Worm (Caenorhabditis elegans): ENCODE data around the gene fbxa-169.

Gene fbxa-169

DNA sequence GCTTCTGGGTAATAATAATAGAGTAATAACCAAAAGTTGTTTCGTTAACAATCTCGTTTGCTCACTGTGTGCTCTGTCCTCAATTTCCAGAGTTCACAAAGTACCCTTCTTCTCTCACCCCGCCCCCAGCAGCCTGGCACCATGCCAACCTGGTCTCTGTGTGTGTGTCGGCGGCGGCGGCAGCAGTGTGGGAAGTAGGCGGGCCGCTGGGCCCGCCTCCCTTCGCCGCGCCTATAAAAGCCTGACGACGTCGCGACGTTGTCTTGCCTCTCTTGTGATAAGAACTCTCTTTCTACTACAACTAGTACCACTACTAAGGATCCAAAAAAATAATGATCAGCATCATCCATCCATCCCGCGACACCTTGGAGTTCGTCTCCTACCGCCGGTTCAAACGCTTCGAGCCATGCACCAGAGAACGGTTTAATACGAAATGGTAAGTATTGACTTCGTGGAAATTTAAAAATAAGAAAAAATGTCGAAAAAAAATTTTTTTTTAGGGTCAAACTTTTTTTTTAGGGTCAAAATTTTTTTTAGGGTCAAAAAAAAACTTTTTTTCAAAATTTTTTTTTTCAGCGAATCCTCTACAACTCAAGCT lies 20.6 kb downstream of the fbxa-169 start, which contains the start of gene C31C9.7:
Gene C31C9.7, plus strand, starts transcription at position 261 of the 598 bp plus-strand sequence.
- TF ChIP-seq pes-1 (GFP tag; IDR thresholded peaks at IDR 0.05) (no peak), tra-4 (tag; optimal IDR thresholded peaks at IDR 0.05) (no peak), F13C5.2 (tag; optimal IDR thresholded peaks at IDR 0.05) (no peak), hmbx-1 (tag; optimal IDR thresholded peaks at IDR 0.05) (no peak), scrt-1 (GFP tag; IDR thresholded peaks at IDR 0.05) (no peak), ceh-36 (tag; optimal IDR thresholded peaks at IDR 0.05) (no peak), ceh-13 (GFP tag; optimal IDR thresholded peaks at IDR 0.05) (no peak), sea-1 (GFP tag; conservative IDR thresholded peaks at IDR 0.05) (no peak), flt-1 (GFP tag; IDR thresholded peaks at IDR 0.05) (no peak), ets-7 (tag; optimal IDR thresholded peaks at IDR 0.05) (no peak), B0310.2 (tag; optimal IDR thresholded peaks at IDR 0.05) (no peak), ama-1 (optimal IDR thresholded peaks at IDR 0.05) (no peak), tbx-37 (GFP tag; conservative IDR thresholded peaks at IDR 0.05) (no peak), tbx-11 (GFP tag; IDR thresholded peaks at IDR 0.05) (no peak), hmg-4 (GFP tag; optimal IDR thresholded peaks at IDR 0.05) (no peak), hnd-1 (tag; optimal IDR thresholded peaks at IDR 0.05) (no peak)

DNA sequence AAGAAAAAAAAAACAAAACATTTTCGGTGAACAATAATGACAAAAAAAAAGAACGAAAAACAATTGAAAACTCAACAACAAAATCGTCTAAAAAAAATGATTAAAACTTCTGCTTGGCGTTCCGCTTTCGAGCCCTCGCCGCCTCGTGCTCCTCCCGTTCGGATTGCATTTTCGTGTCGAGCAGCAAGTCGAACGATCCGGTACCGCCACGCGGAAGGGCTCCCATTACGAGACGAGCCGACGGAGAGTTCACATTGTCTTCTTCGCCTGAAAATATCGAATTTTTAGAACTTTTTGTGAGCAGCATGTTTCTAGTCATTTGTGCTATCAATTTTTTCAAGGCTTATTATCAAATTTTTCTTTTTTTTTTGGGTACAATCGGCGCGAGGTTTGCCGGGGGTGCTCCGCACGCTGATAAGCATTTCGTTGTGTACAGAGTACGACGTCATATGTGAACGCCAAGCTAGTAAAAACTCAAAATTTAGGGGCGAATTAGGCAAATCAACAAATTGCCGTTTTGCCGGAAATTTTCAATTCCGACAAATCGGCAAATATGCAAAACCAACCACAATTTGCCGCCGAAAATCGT lies 22.5 kb downstream of the fbxa-169 start:
- TF ChIP-seq F13C5.2 (tag; optimal IDR thresholded peaks at IDR 0.05) (no peak), ama-1 (optimal IDR thresholded peaks at IDR 0.05) (no peak), B0310.2 (tag; optimal IDR thresholded peaks at IDR 0.05) (no peak)

DNA sequence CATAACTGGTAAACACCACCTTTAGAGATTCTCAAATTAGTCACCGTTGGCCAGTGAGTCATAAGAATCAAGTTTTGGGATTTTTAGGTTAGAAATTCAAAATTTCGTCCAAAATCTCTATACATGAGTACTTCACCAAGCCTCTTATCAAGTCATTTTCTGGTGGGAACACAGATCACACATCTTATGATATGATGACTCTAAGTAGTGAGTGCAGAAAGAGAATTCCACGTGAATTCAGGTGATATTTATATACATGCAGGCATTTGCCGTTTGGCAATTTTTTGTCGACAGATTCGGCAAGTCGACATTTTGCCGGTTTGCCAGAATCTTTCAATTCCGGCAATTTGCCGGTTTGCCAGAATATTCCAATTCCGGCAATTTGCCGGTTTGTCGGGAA lies 23.7 kb downstream of the fbxa-169 start:
- TF ChIP-seq hnd-1 (tag; optimal IDR thresholded peaks at IDR 0.05) (no peak), ceh-36 (tag; optimal IDR thresholded peaks at IDR 0.05) (no peak), sea-1 (GFP tag; conservative IDR thresholded peaks at IDR 0.05) (no peak), pes-1 (GFP tag; IDR thresholded peaks at IDR 0.05) (no peak), tbx-11 (GFP tag; IDR thresholded peaks at IDR 0.05) (no peak), hmg-4 (GFP tag; optimal IDR thresholded peaks at IDR 0.05) (no peak), scrt-1 (GFP tag; IDR thresholded peaks at IDR 0.05) (no peak), F13C5.2 (tag; optimal IDR thresholded peaks at IDR 0.05) (no peak), hmbx-1 (tag; optimal IDR thresholded peaks at IDR 0.05) (no peak)

DNA sequence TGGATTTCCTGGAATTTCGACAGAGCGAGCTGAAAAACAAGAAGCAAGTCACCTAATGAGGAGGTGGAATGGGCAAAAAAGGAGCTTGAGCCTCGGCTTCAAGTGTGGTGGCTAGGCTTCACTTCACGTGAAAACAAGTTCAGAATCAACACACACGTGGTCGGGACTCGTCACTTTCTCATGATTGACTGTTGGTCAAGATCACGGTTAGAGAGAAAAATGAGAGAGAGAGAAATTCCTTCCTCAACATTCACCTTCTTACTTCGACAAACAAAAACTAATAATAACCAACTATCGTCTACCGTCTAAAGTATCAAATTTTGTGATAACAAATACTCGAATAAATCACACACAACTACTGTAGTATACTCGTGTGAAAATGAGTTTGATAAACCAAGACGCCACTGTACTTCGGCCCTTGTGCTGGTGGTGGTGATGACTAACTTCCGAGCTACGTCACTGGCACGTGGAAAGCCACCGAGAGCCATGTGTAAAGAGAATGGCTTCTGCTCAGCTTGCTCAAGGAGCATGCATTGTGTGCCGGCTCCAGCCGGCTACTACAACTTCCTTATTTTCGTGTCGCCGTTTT lies 25.4 kb downstream of the fbxa-169 start:
- TF ChIP-seq hmg-4 (GFP tag; optimal IDR thresholded peaks at IDR 0.05) (no peak), scrt-1 (GFP tag; IDR thresholded peaks at IDR 0.05) (no peak)

DNA sequence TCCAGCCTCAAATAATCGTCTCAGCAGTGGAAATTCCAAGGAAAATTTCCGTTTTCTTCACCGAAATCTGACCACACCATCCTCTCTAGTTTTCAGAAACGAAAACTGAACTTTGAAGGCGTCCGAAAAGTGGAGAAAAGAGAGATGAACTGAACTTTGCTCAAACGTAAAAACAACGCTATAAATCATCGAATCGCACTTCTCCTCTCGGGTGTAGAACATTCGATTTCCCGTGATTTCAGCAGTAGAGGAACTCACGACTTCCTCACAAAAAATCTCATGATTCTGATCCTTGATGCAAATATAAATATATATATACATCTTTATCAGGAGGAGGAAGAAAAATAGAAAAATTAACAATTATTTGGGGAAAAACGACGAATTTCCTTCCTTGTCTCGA lies 26.9 kb downstream of the fbxa-169 start:
- no peak for TF ChIP-seq ceh-13 (GFP tag; optimal IDR thresholded peaks at IDR 0.05)
- no peak for TF ChIP-seq aly-1 (tag; optimal IDR thresholded peaks at IDR 0.05)

DNA sequence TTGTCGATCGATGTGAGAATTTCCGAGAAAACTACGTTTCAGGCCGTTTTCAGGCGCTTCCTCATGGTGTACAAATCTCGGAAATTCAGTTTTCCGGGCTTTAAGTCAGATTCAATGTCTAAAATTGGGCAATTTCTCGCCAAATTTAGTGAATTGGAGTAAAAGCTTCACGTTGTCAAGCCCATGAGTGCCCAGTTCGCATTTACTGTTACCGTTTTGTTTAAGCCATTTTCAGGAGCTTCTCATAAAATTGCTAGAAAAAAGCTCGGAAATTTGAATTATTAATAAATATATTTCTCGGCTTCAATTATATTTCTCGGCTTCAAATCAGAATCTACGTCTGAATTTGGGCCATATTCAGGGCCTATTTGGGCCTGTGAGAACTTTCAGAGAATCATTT lies 29.6 kb downstream of the fbxa-169 start:
- TF ChIP-seq hmg-4 (GFP tag; optimal IDR thresholded peaks at IDR 0.05) = no peak
- no peak for TF ChIP-seq tra-4 (tag; optimal IDR thresholded peaks at IDR 0.05)
- no peak for TF ChIP-seq F13C5.2 (tag; optimal IDR thresholded peaks at IDR 0.05)
- TF ChIP-seq hmbx-1 (tag; optimal IDR thresholded peaks at IDR 0.05) = no peak
- TF ChIP-seq sea-1 (GFP tag; conservative IDR thresholded peaks at IDR 0.05) = no peak
- no peak for TF ChIP-seq scrt-1 (GFP tag; IDR thresholded peaks at IDR 0.05)
- no peak for TF ChIP-seq ceh-13 (GFP tag; optimal IDR thresholded peaks at IDR 0.05)
- no peak for TF ChIP-seq pes-1 (GFP tag; IDR thresholded peaks at IDR 0.05)

DNA sequence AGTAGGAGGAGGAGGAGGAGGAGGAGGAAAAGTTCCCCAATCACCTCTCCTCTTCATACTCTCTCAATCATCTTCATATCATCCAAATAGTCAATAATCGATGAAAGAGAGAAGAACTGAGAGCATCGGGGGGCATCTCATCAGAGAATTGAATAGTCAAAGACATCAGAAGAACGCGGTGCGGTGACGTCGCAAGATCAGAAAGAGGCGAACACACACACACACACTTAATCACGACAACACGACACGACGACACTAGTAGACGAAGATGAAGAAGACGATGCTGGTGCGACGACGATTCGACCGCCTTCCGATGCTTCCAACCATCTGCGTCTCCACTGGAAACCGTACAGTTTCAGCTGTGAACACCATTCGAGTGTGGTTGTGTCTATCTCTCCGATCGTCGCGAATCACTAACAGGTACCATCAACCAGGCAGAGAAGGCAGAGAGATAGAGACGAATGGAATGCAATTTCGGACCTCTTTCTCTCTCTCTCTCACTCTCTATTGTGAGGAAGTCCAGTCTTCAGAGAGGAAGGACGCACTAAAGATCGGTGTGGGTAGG lies 30.3 kb downstream of the fbxa-169 start:
- TF ChIP-seq tbx-37 (GFP tag; conservative IDR thresholded peaks at IDR 0.05) (no peak), sea-1 (GFP tag; conservative IDR thresholded peaks at IDR 0.05) (no peak), ceh-36 (tag; optimal IDR thresholded peaks at IDR 0.05) (no peak), ceh-13 (GFP tag; optimal IDR thresholded peaks at IDR 0.05) (no peak), B0310.2 (tag; optimal IDR thresholded peaks at IDR 0.05) (no peak), scrt-1 (GFP tag; IDR thresholded peaks at IDR 0.05) (no peak), tbx-11 (GFP tag; IDR thresholded peaks at IDR 0.05) (no peak), pes-1 (GFP tag; IDR thresholded peaks at IDR 0.05) (no peak), tra-4 (tag; optimal IDR thresholded peaks at IDR 0.05) (no peak)

DNA sequence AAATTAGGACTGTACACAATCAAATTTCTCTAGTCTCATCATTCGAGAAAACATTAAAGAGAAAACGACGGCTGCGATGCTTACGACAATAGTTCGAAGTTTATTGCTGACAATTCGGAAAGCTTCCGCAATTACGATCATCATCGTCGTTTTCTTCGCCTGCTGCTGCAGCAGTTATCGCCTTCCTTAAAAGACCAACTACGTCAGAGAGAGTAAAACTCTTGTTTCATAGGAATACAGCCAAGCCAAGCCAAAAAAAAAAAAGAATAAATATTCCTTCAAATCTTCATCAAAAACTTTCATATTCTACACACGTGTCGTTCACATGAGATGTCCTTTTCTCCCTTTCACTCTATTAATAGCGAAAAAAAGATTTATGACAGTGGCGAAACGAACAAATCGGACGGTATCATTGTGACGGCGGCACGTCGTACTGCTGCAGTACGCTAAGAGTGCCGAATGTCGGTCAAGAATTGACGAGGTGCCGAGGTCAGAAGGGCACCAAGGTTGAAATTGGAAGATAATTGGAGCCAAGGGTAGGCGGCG lies 31.5 kb downstream of the fbxa-169 start:
- TF ChIP-seq ceh-13 (GFP tag; optimal IDR thresholded peaks at IDR 0.05) = no peak
- TF ChIP-seq scrt-1 (GFP tag; IDR thresholded peaks at IDR 0.05) = no peak
- no peak for TF ChIP-seq aly-1 (tag; optimal IDR thresholded peaks at IDR 0.05)
- no peak for TF ChIP-seq tbx-37 (GFP tag; conservative IDR thresholded peaks at IDR 0.05)
- no peak for TF ChIP-seq ceh-36 (tag; optimal IDR thresholded peaks at IDR 0.05)
- no peak for TF ChIP-seq flt-1 (GFP tag; IDR thresholded peaks at IDR 0.05)
- TF ChIP-seq hmbx-1 (tag; optimal IDR thresholded peaks at IDR 0.05) = no peak
- TF ChIP-seq hmg-4 (GFP tag; optimal IDR thresholded peaks at IDR 0.05) = no peak
- TF ChIP-seq B0310.2 (tag; optimal IDR thresholded peaks at IDR 0.05) = no peak
- no peak for TF ChIP-seq tbx-11 (GFP tag; IDR thresholded peaks at IDR 0.05)
- TF ChIP-seq tra-4 (tag; optimal IDR thresholded peaks at IDR 0.05) = no peak
- TF ChIP-seq hnd-1 (tag; optimal IDR thresholded peaks at IDR 0.05) = no peak
- no peak for TF ChIP-seq sea-1 (GFP tag; conservative IDR thresholded peaks at IDR 0.05)
- TF ChIP-seq ama-1 (optimal IDR thresholded peaks at IDR 0.05) = no peak
